Fruit fly (Drosophila melanogaster): Measurements from ENCODE around the gene cyst.

The cyst gene

dm6 chr2L:19497983-19498382, 10.6 kb downstream of the cyst start, which contains the start of gene Top3alpha (continued):
- TF ChIP-seq trh (GFP tag; optimal IDR thresholded peaks at IDR 0.05): no peak
- peak; percentile 80 for TF ChIP-seq CG34224 (GFP tag; IDR thresholded peaks at IDR 0.05; ENCODE audit: partially characterized antibody)
- peak; percentile 71; the same call in 1 of the 2 replicates for TF ChIP-seq MBD-R2 (GFP tag; IDR thresholded peaks at IDR 0.05)
- TF ChIP-seq CG9817 (tag; optimal IDR thresholded peaks at IDR 0.05): no peak
- TF ChIP-seq prd (optimal IDR thresholded peaks at IDR 0.05): no peak
- TF ChIP-seq prd (GFP tag; IDR thresholded peaks at IDR 0.05): no peak
- no peak for TF ChIP-seq bigmax (GFP tag; optimal IDR thresholded peaks at IDR 0.05)
- no peak for TF ChIP-seq Gsc (GFP tag; IDR thresholded peaks at IDR 0.05)
- no peak for TF ChIP-seq ara (GFP tag; IDR thresholded peaks at IDR 0.05)
- no peak for TF ChIP-seq CG1602 (GFP tag; optimal IDR thresholded peaks at IDR 0.05)
- TF ChIP-seq nerfin-2 (GFP tag; IDR thresholded peaks at IDR 0.05; ENCODE audit: partially characterized antibody): peak; percentile 56
- peak; percentile 74 for TF ChIP-seq Bgb (GFP tag; IDR thresholded peaks at IDR 0.05; ENCODE audit: partially characterized antibody)
- no peak for TF ChIP-seq Xbp1 (GFP tag; optimal IDR thresholded peaks at IDR 0.05)
- peak; percentile 71; the same call in 2 of the 3 replicates for TF ChIP-seq hb (GFP tag; IDR thresholded peaks at IDR 0.05; ENCODE audit: partially characterized antibody)
- no peak for TF ChIP-seq Dbx (GFP tag; IDR thresholded peaks at IDR 0.05)
- TF ChIP-seq pum (GFP tag; optimal IDR thresholded peaks at IDR 0.05): no peak
- TF ChIP-seq mld (GFP tag; IDR thresholded peaks at IDR 0.05; ENCODE audit: partially characterized antibody): 0 out of 3 replicates have a peak, but pooled peaks have one; percentile 27
- no peak for TF ChIP-seq cg (GFP tag; optimal IDR thresholded peaks at IDR 0.05)
- TF ChIP-seq CG12942 (GFP tag; optimal IDR thresholded peaks at IDR 0.05): no peak
- no peak for TF ChIP-seq ewg (GFP tag; optimal IDR thresholded peaks at IDR 0.05)
- TF ChIP-seq CG9215 (GFP tag; IDR thresholded peaks at IDR 0.05): no peak
- peak; percentile 52 for TF ChIP-seq CG14710 (tag; optimal IDR thresholded peaks at IDR 0.05)
- no peak for TF ChIP-seq Eip74EF (GFP tag; optimal IDR thresholded peaks at IDR 0.05)
- TF ChIP-seq crc (GFP tag; optimal IDR thresholded peaks at IDR 0.05): no peak
- no peak for TF ChIP-seq sima (GFP tag; optimal IDR thresholded peaks at IDR 0.05)
- TF ChIP-seq Spps (tag; optimal IDR thresholded peaks at IDR 0.05): no peak
- TF ChIP-seq unc-4 (GFP tag; IDR thresholded peaks at IDR 0.05; ENCODE audit: partially characterized antibody): peak; percentile 70
- peak; percentile 78; the same call in 1 of the 2 replicates for TF ChIP-seq bbx (GFP tag; IDR thresholded peaks at IDR 0.05; ENCODE audit: partially characterized antibody)

- TF ChIP-seq schlank (tag; optimal IDR thresholded peaks at IDR 0.05) (no peak), Jarid2 (GFP tag; optimal IDR thresholded peaks at IDR 0.05) (no peak), btn (GFP tag; optimal IDR thresholded peaks at IDR 0.05) (no peak), Oaz (GFP tag; IDR thresholded peaks at IDR 0.05) (peak; percentile 52; the same call in 1 of the 2 replicates), CG31224 (GFP tag; IDR thresholded peaks at IDR 0.05) (peak; percentile 36; the same call in 1 of the 2 replicates), CG8478 (optimal IDR thresholded peaks at IDR 0.05) (peak; percentile 81), crp (GFP tag; optimal IDR thresholded peaks at IDR 0.05) (peak in 1 of 2 experiments; percentile 47), CG13287 (GFP tag; IDR thresholded peaks at IDR 0.05; ENCODE audit: partially characterized antibody) (peak; percentile 71), NK7.1 (GFP tag; optimal IDR thresholded peaks at IDR 0.05) (no peak), Fer3 (tag; optimal IDR thresholded peaks at IDR 0.05) (peak; percentile 82), NFAT (GFP tag; IDR thresholded peaks at IDR 0.05) (no peak), gro (GFP tag; optimal IDR thresholded peaks at IDR 0.05) (no peak), CG10274 (GFP tag; optimal IDR thresholded peaks at IDR 0.05) (no peak), CG4707 (GFP tag; optimal IDR thresholded peaks at IDR 0.05) (no peak), ac (GFP tag; optimal IDR thresholded peaks at IDR 0.05) (no peak), tll (GFP tag; optimal IDR thresholded peaks at IDR 0.05) (no peak), CG1832 (GFP tag; optimal IDR thresholded peaks at IDR 0.05) (no peak), CG18599 (GFP tag; optimal IDR thresholded peaks at IDR 0.05) (no peak), stwl (tag; optimal IDR thresholded peaks at IDR 0.05) (peak; percentile 61), Mad (GFP tag; optimal IDR thresholded peaks at IDR 0.05) (no peak), knrl (GFP tag; IDR thresholded peaks at IDR 0.05; ENCODE audit: partially characterized antibody) (peak; percentile 69; the same call in 2 of the 3 replicates)
Observed at dm6 chr2L:19492934-19493686, 15.5 kb downstream of the cyst start, which contains the start of the genes swm and Ctu2. Gene swm (plus strand): TSS chr2L:19493251. Gene Ctu2 (minus strand): TSS chr2L:19493253.
